Fruit fly (Drosophila melanogaster) Kc167 (cell line): ENCODE measurements around the gene Prx1.

Source experiments
- Myc ChIP-seq: fragments of >200 bp; optimal IDR thresholded peaks from 2 replicates; lab custom pipeline; 2017; ENCODE audit warnings: missing external identifiers
- Sin3A ChIP-seq: fragments of >200 bp; optimal IDR thresholded peaks from 2 replicates; lab custom pipeline; 2018; ENCODE audit warnings: missing external identifiers
- h ChIP-seq: fragments of >200 bp; optimal IDR thresholded peaks from 3 replicates; lab custom pipeline; 2018; ENCODE audit warnings: missing external identifiers
- insv ChIP-seq: fragments of >200 bp; optimal IDR thresholded peaks from 3 replicates; lab custom pipeline; 2018; ENCODE audit warnings: missing external identifiers
- psq ChIP-seq: fragments of >200 bp; optimal IDR thresholded peaks from 2 replicates; lab custom pipeline; 2017; ENCODE audit warnings: missing external identifiers
- ttk ChIP-seq: sonication (Bioruptor generic); optimal IDR thresholded peaks from 2 replicates; lab custom pipeline; 2017; ENCODE audit warnings: missing external identifiers

DNA sequence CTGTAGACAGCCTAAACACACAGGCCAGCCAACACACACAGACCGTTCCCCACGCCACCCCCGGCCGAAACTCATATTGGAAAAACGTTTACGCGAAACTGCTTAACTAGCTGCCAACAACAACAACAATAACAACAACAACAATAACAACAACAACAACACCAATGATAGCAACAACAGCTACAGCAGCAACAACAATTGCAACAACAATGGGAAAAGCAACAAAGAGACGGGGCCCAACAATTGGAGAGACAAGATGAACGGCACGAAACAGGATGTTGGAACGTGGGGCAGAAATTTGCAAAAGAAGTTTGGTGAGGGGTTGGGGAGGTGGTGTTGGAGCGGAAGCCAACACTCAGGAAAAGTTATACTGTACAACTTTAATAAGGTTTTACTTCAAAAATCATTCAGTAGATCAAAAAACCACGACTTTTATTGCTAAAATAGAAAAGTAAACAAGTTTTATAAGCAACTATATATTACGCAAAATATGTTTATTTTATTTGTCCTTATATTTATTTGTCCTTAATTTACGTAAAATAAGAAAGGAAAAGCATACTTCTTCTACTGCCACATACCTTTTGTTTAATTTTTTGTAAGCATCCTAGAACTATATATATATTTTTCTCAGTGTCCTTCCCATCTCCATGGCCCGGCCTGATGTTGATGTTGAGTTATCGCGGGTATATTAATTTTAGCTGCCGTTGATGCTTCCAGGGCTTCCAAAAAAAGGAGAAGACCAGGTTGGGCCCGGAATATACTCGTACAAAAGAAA, 4.4 kb downstream of the Prx1 start:
- no peak for TF ChIP-seq Sin3A
- no peak for TF ChIP-seq insv (lab: Kevin White, UChicago)
- TF ChIP-seq Myc (lab: Kevin White, UChicago), result no peak
- TF ChIP-seq psq (lab: Kevin White, UChicago), result no peak
- no peak for TF ChIP-seq ttk (lab: Kevin White, UChicago)
- TF ChIP-seq h (lab: Kevin White, UChicago), result no peak
